Fruit fly (Drosophila melanogaster) whole organism, embryonic: Measurements from ENCODE around the gene RpL13.

ENCODE experiments used
- Awh ChIP-seq: fragments of 200-800 bp; sonication (Bioruptor generic); IDR thresholded peaks from 2 replicates; pipeline ENCODE4, ENCODE4 v1.3.6; 2022; ENCODE audit warnings: missing biosample characterization, missing genetic modification characterization
- Blimp-1 ChIP-seq: fragments of 200-800 bp; sonication (Bioruptor generic); optimal IDR thresholded peaks from 3 replicates; lab custom pipeline; 2018; ENCODE audit warnings: missing biosample characterization, missing genetic modification characterization, mild to moderate bottlenecking, moderate library complexity, missing genetic modification reagents
- CG10267 ChIP-seq: fragments of 200-800 bp; sonication (Bioruptor generic); optimal IDR thresholded peaks from 2 replicates; lab custom pipeline; 2018; ENCODE audit warnings: missing biosample characterization, mild to moderate bottlenecking, missing genetic modification characterization, moderate library complexity
- CG13287 ChIP-seq: fragments of 200-800 bp; sonication (Bioruptor generic); IDR thresholded peaks from 2 replicates; pipeline ENCODE4 v1.3.6; 2022; ENCODE audit warnings: missing biosample characterization, missing genetic modification characterization; ENCODE audit not compliant: partially characterized antibody
- CG13296 ChIP-seq: fragments of 200-800 bp; sonication (Bioruptor generic); optimal IDR thresholded peaks from 3 replicates; lab custom pipeline; 2018; ENCODE audit warnings: missing biosample characterization, mild to moderate bottlenecking, missing genetic modification characterization
- CG15011 ChIP-seq: fragments of 200-800 bp; sonication (Bioruptor generic); optimal IDR thresholded peaks from 3 replicates; lab custom pipeline; 2018; ENCODE audit warnings: missing biosample characterization, mild to moderate bottlenecking, missing genetic modification characterization
- CG15269 ChIP-seq: fragments of 200-800 bp; sonication (Bioruptor generic); optimal IDR thresholded peaks from 2 replicates; lab custom pipeline; 2018; ENCODE audit warnings: missing biosample characterization, mild to moderate bottlenecking, missing genetic modification characterization, moderate library complexity
- CG1602 ChIP-seq: fragments of 200-800 bp; sonication (Bioruptor generic); optimal IDR thresholded peaks from 3 replicates; lab custom pipeline; 2016; ENCODE audit warnings: missing biosample characterization, missing genetic modification characterization
- CG16815 ChIP-seq: fragments of 200-800 bp; sonication (Bioruptor generic); optimal IDR thresholded peaks from 3 replicates; lab custom pipeline; 2017; ENCODE audit warnings: missing biosample characterization, mild to moderate bottlenecking, missing genetic modification characterization
- CG17802 ChIP-seq: fragments of 200-800 bp; sonication (Bioruptor generic); optimal IDR thresholded peaks from 2 replicates; lab custom pipeline; 2018; ENCODE audit warnings: missing biosample characterization, mild to moderate bottlenecking, missing genetic modification characterization, moderate library complexity
- CG1792 ChIP-seq: fragments of 200-800 bp; sonication (Bioruptor generic); optimal IDR thresholded peaks from 2 replicates; lab custom pipeline; 2016; ENCODE audit warnings: missing biosample characterization, missing genetic modification characterization
- CG2678 ChIP-seq: fragments of 200-800 bp; sonication (Bioruptor generic); optimal IDR thresholded peaks from 3 replicates; lab custom pipeline; 2019; ENCODE audit warnings: missing biosample characterization, mild to moderate bottlenecking, missing genetic modification characterization, moderate library complexity
- CG2889 ChIP-seq: fragments of 200-800 bp; sonication (Bioruptor generic); IDR thresholded peaks from 3 replicates; pipeline ENCODE4 v1.3.6; 2022; ENCODE audit warnings: missing biosample characterization, missing genetic modification characterization
- CG33557 ChIP-seq: fragments of 200-800 bp; sonication (Bioruptor generic); optimal IDR thresholded peaks from 2 replicates; lab custom pipeline; 2019; ENCODE audit warnings: missing biosample characterization, mild to moderate bottlenecking, missing genetic modification characterization, moderate library complexity
- CG34376 ChIP-seq: fragments of 200-800 bp; sonication (Bioruptor generic); optimal IDR thresholded peaks from 2 replicates; lab custom pipeline; 2018; ENCODE audit warnings: missing biosample characterization, mild to moderate bottlenecking, missing genetic modification characterization
- CG3838 ChIP-seq: fragments of 200-800 bp; sonication (Bioruptor generic); optimal IDR thresholded peaks from 3 replicates; lab custom pipeline; 2016; ENCODE audit warnings: missing biosample characterization, missing genetic modification characterization
- CG7839 ChIP-seq: fragments of 200-800 bp; sonication (Bioruptor generic); optimal IDR thresholded peaks from 3 replicates; lab custom pipeline; 2018; ENCODE audit warnings: missing biosample characterization, mild to moderate bottlenecking, missing genetic modification characterization, moderate library complexity
- CG8924 ChIP-seq: fragments of 200-800 bp; optimal IDR thresholded peaks from 3 replicates; lab custom pipeline; 2019; ENCODE audit warnings: missing biosample characterization, mild to moderate bottlenecking, missing genetic modification characterization, moderate library complexity
- CG8944 ChIP-seq: fragments of 200-800 bp; sonication (Bioruptor generic); optimal IDR thresholded peaks from 3 replicates; lab custom pipeline; 2016; ENCODE audit warnings: missing biosample characterization, missing genetic modification characterization
- CG9797 ChIP-seq: fragments of 200-800 bp; sonication (Bioruptor generic); optimal IDR thresholded peaks from 3 replicates; lab custom pipeline; 2018; ENCODE audit warnings: missing biosample characterization, mild to moderate bottlenecking, missing genetic modification characterization
- CG9817 ChIP-seq: fragments of 200-800 bp; sonication (Bioruptor generic); optimal IDR thresholded peaks from 2 replicates; lab custom pipeline; 2018; ENCODE audit warnings: missing biosample characterization, mild to moderate bottlenecking, missing genetic modification characterization, moderate library complexity
- Fer1 ChIP-seq: fragments of 200-800 bp; sonication (Bioruptor generic); optimal IDR thresholded peaks from 2 replicates; lab custom pipeline; 2017; ENCODE audit warnings: missing biosample characterization, mild to moderate bottlenecking, missing genetic modification characterization
- Hmr ChIP-seq: fragments of 200-800 bp; sonication (Bioruptor generic); optimal IDR thresholded peaks from 3 replicates; lab custom pipeline; 2017; ENCODE audit warnings: mild to moderate bottlenecking, missing biosample characterization, missing genetic modification reagents, missing genetic modification characterization
- Lhr ChIP-seq: fragments of 200-800 bp; sonication (Bioruptor generic); optimal IDR thresholded peaks from 3 replicates; lab custom pipeline; 2017; ENCODE audit warnings: mild to moderate bottlenecking, missing biosample characterization, missing genetic modification reagents, missing genetic modification characterization
- Lpt ChIP-seq: fragments of >200 bp; optimal IDR thresholded peaks from 2 replicates; lab custom pipeline; 2018; ENCODE audit warnings: missing biosample characterization, missing genetic modification characterization
- Mad ChIP-seq: fragments of 200-800 bp; sonication (Bioruptor generic); optimal IDR thresholded peaks from 2 replicates; lab custom pipeline; 2016; ENCODE audit warnings: missing biosample characterization, missing genetic modification characterization
- Mrtf ChIP-seq: fragments of 200-800 bp; sonication (Bioruptor generic); IDR thresholded peaks from 3 replicates; pipeline ENCODE4 v1.3.6; 2022; ENCODE audit warnings: missing biosample characterization, missing genetic modification characterization
- Side ChIP-seq: fragments of 200-800 bp; sonication (Bioruptor generic); optimal IDR thresholded peaks from 2 replicates; lab custom pipeline; 2016; ENCODE audit warnings: missing biosample characterization, missing genetic modification characterization
- Sox100B ChIP-seq: fragments of 200-800 bp; sonication (Bioruptor generic); optimal IDR thresholded peaks from 3 replicates; lab custom pipeline; 2018; ENCODE audit warnings: missing biosample characterization, mild to moderate bottlenecking, missing genetic modification characterization
- Ssrp ChIP-seq: fragments of 200-800 bp; sonication (Bioruptor generic); optimal IDR thresholded peaks from 2 replicates; lab custom pipeline; 2018; ENCODE audit warnings: missing biosample characterization, mild to moderate bottlenecking, missing genetic modification characterization, moderate library complexity
- Vsx1 ChIP-seq: fragments of 200-800 bp; sonication (Bioruptor generic); optimal IDR thresholded peaks from 2 replicates; lab custom pipeline; 2017; ENCODE audit warnings: missing biosample characterization, mild to moderate bottlenecking, missing genetic modification characterization, missing genetic modification reagents
- ato ChIP-seq: fragments of 200-800 bp; sonication (Bioruptor generic); IDR thresholded peaks from 2 replicates; pipeline ENCODE4 v1.3.6; 2022; ENCODE audit warnings: missing biosample characterization, missing genetic modification characterization; ENCODE audit not compliant: partially characterized antibody
- cato ChIP-seq: fragments of 200-800 bp; sonication (Bioruptor generic); optimal IDR thresholded peaks from 2 replicates; lab custom pipeline; 2016; ENCODE audit warnings: missing biosample characterization, missing genetic modification characterization, borderline replicate concordance
- chif ChIP-seq, 2 experiments: fragments of 200-800 bp; sonication (Bioruptor generic); optimal IDR thresholded peaks; 3 replicates each; lab custom pipeline; 2016; ENCODE audit warnings: missing biosample characterization in 2 of 2, missing genetic modification characterization in 2 of 2
- fd64A ChIP-seq: fragments of 200-800 bp; sonication (Bioruptor generic); optimal IDR thresholded peaks from 3 replicates; lab custom pipeline; 2018; ENCODE audit warnings: missing biosample characterization, mild to moderate bottlenecking, missing genetic modification characterization
- jigr1 ChIP-seq: fragments of 200-800 bp; sonication (Bioruptor generic); IDR thresholded peaks from 3 replicates; pipeline ENCODE4 v1.3.6; 2022; ENCODE audit warnings: missing biosample characterization, missing genetic modification characterization
- luna ChIP-seq: fragments of 200-800 bp; sonication (Bioruptor generic); optimal IDR thresholded peaks from 2 replicates; lab custom pipeline; 2016; ENCODE audit warnings: missing biosample characterization, missing genetic modification characterization
- nerfin-2 ChIP-seq: fragments of 200-800 bp; sonication (Bioruptor generic); IDR thresholded peaks from 2 replicates; pipeline ENCODE4 v1.3.6; 2022; ENCODE audit warnings: missing biosample characterization, missing genetic modification characterization; ENCODE audit not compliant: partially characterized antibody
- prd ChIP-seq, 3 experiments: fragments of >200 bp in 2 of 3; fragments of 200-800 bp in 1 of 3; sonication (Bioruptor generic) in 1 of 3; optimal IDR thresholded peaks in 2 of 3; IDR thresholded peaks in 1 of 3; 2 replicates in 2 of 3; 3 replicates in 1 of 3; pipeline versions ENCODE4 v1.3.6 to Lab custom; 2017 to 2022; ENCODE audit warnings: missing biosample characterization in 1 of 3, missing genetic modification characterization in 1 of 3
- psq ChIP-seq: fragments of 200-800 bp; sonication (Bioruptor generic); optimal IDR thresholded peaks from 2 replicates; lab custom pipeline; 2017; ENCODE audit warnings: missing biosample characterization, missing genetic modification characterization
- pum ChIP-seq: fragments of 200-800 bp; sonication (Bioruptor generic); optimal IDR thresholded peaks from 2 replicates; lab custom pipeline; 2016; ENCODE audit warnings: missing biosample characterization, missing genetic modification characterization
- repo ChIP-seq: fragments of 200-800 bp; sonication (Bioruptor generic); optimal IDR thresholded peaks from 2 replicates; lab custom pipeline; 2016; ENCODE audit warnings: missing biosample characterization, missing genetic modification characterization
- row ChIP-seq: fragments of 200-800 bp; sonication (Bioruptor generic); IDR thresholded peaks from 3 replicates; pipeline ENCODE4 v1.3.6; 2022; ENCODE audit warnings: missing biosample characterization, missing genetic modification characterization
- run ChIP-seq: fragments of 200-800 bp; sonication (Bioruptor generic); optimal IDR thresholded peaks from 3 replicates; lab custom pipeline; 2018; ENCODE audit warnings: missing biosample characterization, mild to moderate bottlenecking, missing genetic modification characterization
- sc ChIP-seq, 3 experiments: fragments of >200 bp in 2 of 3; fragments of 200-800 bp in 1 of 3; sonication (Bioruptor generic) in 1 of 3; optimal IDR thresholded peaks; 2 replicates in 2 of 3; 3 replicates in 1 of 3; lab custom pipeline; 2017; ENCODE audit warnings: mild to moderate bottlenecking in 1 of 3, missing biosample characterization in 1 of 3, missing genetic modification characterization in 1 of 3, missing genetic modification reagents in 1 of 3
- sd ChIP-seq: fragments of 200-800 bp; sonication (Bioruptor generic); optimal IDR thresholded peaks from 3 replicates; lab custom pipeline; 2018; ENCODE audit warnings: missing biosample characterization, mild to moderate bottlenecking, missing genetic modification characterization, moderate library complexity
- slou ChIP-seq: fragments of 200-800 bp; sonication (Bioruptor generic); optimal IDR thresholded peaks from 3 replicates; lab custom pipeline; 2016; ENCODE audit warnings: missing biosample characterization, missing genetic modification characterization

RpL13 gene

DNA sequence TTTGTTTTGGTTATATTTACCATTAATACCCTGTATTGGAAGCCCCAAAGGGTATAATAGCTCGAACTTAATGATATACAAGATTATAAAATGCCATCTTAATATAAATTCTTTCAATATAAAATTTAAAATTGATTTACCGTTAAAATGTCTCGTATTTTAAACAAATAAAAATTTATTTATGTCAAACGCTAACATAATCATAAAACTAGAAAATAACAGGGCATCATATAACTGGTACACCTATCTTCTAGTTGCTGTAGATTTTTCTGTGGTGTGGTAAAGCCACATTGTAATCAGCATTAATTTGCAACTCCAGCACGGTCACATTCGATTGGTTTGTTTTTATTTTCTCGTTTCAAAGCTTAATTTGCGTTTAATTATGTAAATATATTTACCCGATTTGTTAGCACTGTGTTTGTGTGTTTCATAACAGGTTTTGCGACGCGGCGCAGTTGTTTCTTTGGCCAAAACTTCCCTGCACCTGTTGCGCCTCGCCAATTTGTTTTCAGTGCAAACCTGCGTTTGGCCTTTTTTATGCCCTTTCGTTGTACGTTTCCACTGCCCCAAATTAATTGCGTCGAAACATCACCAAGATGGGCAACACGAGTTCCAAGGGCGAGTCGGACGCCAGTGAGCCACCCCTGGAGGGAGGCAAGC lies 10.0 kb upstream of the RpL13 start, which contains the start of the genes CG4658 and CG5846 (continued):
- peak; percentile 88 for TF ChIP-seq Fer1 (GFP tag; lab: Kevin White, UChicago)
- peak; percentile 86 for TF ChIP-seq CG15011 (GFP tag; lab: Kevin White, UChicago)
- TF ChIP-seq CG9817 = peak; percentile 88
- TF ChIP-seq CG2889 (GFP tag; lab: Robert Waterston, UW) = peak; percentile 89
- TF ChIP-seq CG33557 (GFP tag; lab: Kevin White, UChicago) = peak; percentile 83
- TF ChIP-seq CG13296 (GFP tag; lab: Kevin White, UChicago) = peak; percentile 90
- TF ChIP-seq ato = no peak
- TF ChIP-seq CG3838 (GFP tag; lab: Kevin White, UChicago) = peak; percentile 82
- TF ChIP-seq Vsx1 (GFP tag; lab: Kevin White, UChicago) = peak; percentile 83
- peak; percentile 90 for TF ChIP-seq CG16815
- peak; percentile 95 for TF ChIP-seq Blimp-1 (GFP tag; lab: Kevin White, UChicago)
- peak; percentile 85 for TF ChIP-seq Mad (GFP tag; lab: Kevin White, UChicago)
- peak; percentile 81 for TF ChIP-seq psq
- no peak for TF ChIP-seq nerfin-2
- peak; percentile 93 for TF ChIP-seq CG10267
- peak; percentile 5 for TF ChIP-seq CG1792 (GFP tag; lab: Kevin White, UChicago)
- TF ChIP-seq CG34376 (GFP tag; lab: Kevin White, UChicago) = peak; percentile 70
- peak; percentile 97 for TF ChIP-seq Awh (GFP tag; lab: Robert Waterston, UW)
- peak; percentile 93 for TF ChIP-seq CG15269 (tag; lab: Kevin White, UChicago)
- TF ChIP-seq Sox100B (GFP tag; lab: Kevin White, UChicago) = peak; percentile 91
- TF ChIP-seq luna (GFP tag; lab: Kevin White, UChicago) = no peak
- TF ChIP-seq CG7839 = peak; percentile 96
- TF ChIP-seq repo (GFP tag; lab: Kevin White, UChicago) = peak; percentile 27
- peak; percentile 93 for TF ChIP-seq Hmr (GFP tag; lab: Kevin White, UChicago)
- peak; percentile 77 for TF ChIP-seq CG9797 (GFP tag; lab: Kevin White, UChicago)
- peak; percentile 96 for TF ChIP-seq CG1602 (GFP tag; lab: Kevin White, UChicago)
- TF ChIP-seq Mrtf = peak; percentile 87
- peak; percentile 54 for TF ChIP-seq Side (GFP tag; lab: Kevin White, UChicago)
- peak; percentile 80 for TF ChIP-seq CG8944 (GFP tag; lab: Kevin White, UChicago)
- no peak for TF ChIP-seq prd (optimal IDR thresholded peaks at IDR 0.05; lab: Kevin White, UChicago)
- peak; percentile 98 for TF ChIP-seq prd (GFP tag; IDR thresholded peaks at IDR 0.05; lab: Robert Waterston, UW)
- TF ChIP-seq CG13287 (GFP tag; lab: Robert Waterston, UW) = peak; percentile 41; the same call in 1 of the 2 replicates
- peak; percentile 84 for TF ChIP-seq sd
- TF ChIP-seq pum (GFP tag; lab: Kevin White, UChicago) = peak; percentile 90
- TF ChIP-seq chif (GFP tag; optimal IDR thresholded peaks at IDR 0.05; lab: Kevin White, UChicago) = peak; percentile 83 to 92
- peak; percentile 95 for TF ChIP-seq Ssrp
- peak; percentile 96 for TF ChIP-seq CG8924
- TF ChIP-seq cato (GFP tag; lab: Kevin White, UChicago) = peak; percentile 91
- peak; percentile 95 for TF ChIP-seq run
- TF ChIP-seq slou (GFP tag; lab: Kevin White, UChicago) = peak; percentile 88
- TF ChIP-seq row (GFP tag; lab: Robert Waterston, UW) = peak; percentile 99
- TF ChIP-seq Lpt (GFP tag; lab: Kevin White, UChicago) = no peak
- peak; percentile 87 for TF ChIP-seq jigr1 (GFP tag; lab: Robert Waterston, UW)
- TF ChIP-seq fd64A = no peak
- peak; percentile 96 for TF ChIP-seq CG2678 (tag; lab: Kevin White, UChicago)
- peak; percentile 80 for TF ChIP-seq Lhr (GFP tag; lab: Kevin White, UChicago)
- TF ChIP-seq CG17802 (tag; lab: Kevin White, UChicago) = peak; percentile 64
- no peak for TF ChIP-seq sc (optimal IDR thresholded peaks at IDR 0.05; lab: Kevin White, UChicago)
- peak; percentile 82 for TF ChIP-seq sc (GFP tag; optimal IDR thresholded peaks at IDR 0.05; lab: Kevin White, UChicago)
